Fruit fly (Drosophila melanogaster) whole organism, embryonic: Measurements from ENCODE around the gene CG15742.
A peak's percentile ranks its signal among the peaks of the same experiment; 100 is the strongest.

Experiments
- Blimp-1 ChIP-seq: fragments of 200-800 bp; sonication (Bioruptor generic); optimal IDR thresholded peaks from 3 replicates; lab custom pipeline; 2018; ENCODE audit warnings: missing biosample characterization, missing genetic modification characterization, mild to moderate bottlenecking, moderate library complexity, missing genetic modification reagents
- CG10267 ChIP-seq: fragments of 200-800 bp; sonication (Bioruptor generic); optimal IDR thresholded peaks from 2 replicates; lab custom pipeline; 2018; ENCODE audit warnings: missing biosample characterization, mild to moderate bottlenecking, missing genetic modification characterization, moderate library complexity
- CG10565 ChIP-seq: fragments of 200-800 bp; sonication (Bioruptor generic); optimal IDR thresholded peaks from 3 replicates; lab custom pipeline; 2016; ENCODE audit warnings: missing biosample characterization, mild to moderate bottlenecking, missing genetic modification characterization
- CG10979 ChIP-seq: fragments of 200-800 bp; sonication (Bioruptor generic); optimal IDR thresholded peaks from 2 replicates; lab custom pipeline; 2018; ENCODE audit warnings: missing biosample characterization, mild to moderate bottlenecking, missing genetic modification characterization, moderate library complexity
- CG11696 ChIP-seq: fragments of 200-800 bp; sonication (Bioruptor generic); IDR thresholded peaks from 2 replicates; pipeline ENCODE4 v1.3.6; 2022; ENCODE audit warnings: missing biosample characterization, missing genetic modification characterization
- CG11723 ChIP-seq: fragments of 200-800 bp; sonication (Bioruptor generic); optimal IDR thresholded peaks from 2 replicates; lab custom pipeline; 2017; ENCODE audit warnings: missing biosample characterization, mild to moderate bottlenecking, missing genetic modification characterization
- CG12155 ChIP-seq: fragments of 200-800 bp; sonication (Bioruptor generic); optimal IDR thresholded peaks from 3 replicates; lab custom pipeline; 2016; ENCODE audit warnings: missing biosample characterization, missing genetic modification characterization
- CG12391 ChIP-seq: fragments of 200-800 bp; sonication (Bioruptor generic); optimal IDR thresholded peaks from 3 replicates; lab custom pipeline; 2018; ENCODE audit warnings: missing biosample characterization, mild to moderate bottlenecking, missing genetic modification characterization, moderate library complexity
- CG13624 ChIP-seq: fragments of 200-800 bp; sonication (Bioruptor generic); optimal IDR thresholded peaks from 2 replicates; lab custom pipeline; 2016; ENCODE audit warnings: missing biosample characterization, missing genetic modification characterization
- CG17359 ChIP-seq: fragments of 200-800 bp; sonication (Bioruptor generic); optimal IDR thresholded peaks from 3 replicates; lab custom pipeline; 2018; ENCODE audit warnings: missing biosample characterization, mild to moderate bottlenecking, missing genetic modification characterization, moderate library complexity
- CG18476 ChIP-seq: fragments of 200-800 bp; sonication (Bioruptor generic); optimal IDR thresholded peaks from 2 replicates; lab custom pipeline; 2016; ENCODE audit warnings: missing biosample characterization, mild to moderate bottlenecking, missing genetic modification characterization
- CG31365 ChIP-seq: fragments of 200-800 bp; sonication (Bioruptor generic); optimal IDR thresholded peaks from 2 replicates; lab custom pipeline; 2018; ENCODE audit warnings: missing biosample characterization, mild to moderate bottlenecking, missing genetic modification characterization
- CG34224 ChIP-seq: fragments of 200-800 bp; sonication (Bioruptor generic); IDR thresholded peaks from 3 replicates; pipeline ENCODE4 v1.3.6; 2022; ENCODE audit warnings: missing biosample characterization, missing genetic modification characterization; ENCODE audit not compliant: partially characterized antibody
- CG8388 ChIP-seq: fragments of 200-800 bp; sonication (Bioruptor generic); optimal IDR thresholded peaks from 2 replicates; lab custom pipeline; 2019; ENCODE audit warnings: missing biosample characterization, mild to moderate bottlenecking, missing genetic modification characterization, moderate library complexity
- CG8924 ChIP-seq: fragments of 200-800 bp; optimal IDR thresholded peaks from 3 replicates; lab custom pipeline; 2019; ENCODE audit warnings: missing biosample characterization, mild to moderate bottlenecking, missing genetic modification characterization, moderate library complexity
- Chrac-16 ChIP-seq: fragments of 200-800 bp; sonication (Bioruptor generic); optimal IDR thresholded peaks from 3 replicates; lab custom pipeline; 2016; ENCODE audit warnings: missing biosample characterization, missing genetic modification characterization
- CoRest ChIP-seq: fragments of 200-800 bp; sonication (Bioruptor generic); optimal IDR thresholded peaks from 3 replicates; lab custom pipeline; 2018; ENCODE audit warnings: missing biosample characterization, mild to moderate bottlenecking, missing genetic modification characterization, moderate library complexity
- Dad ChIP-seq: fragments of 200-800 bp; sonication (Bioruptor generic); optimal IDR thresholded peaks from 3 replicates; lab custom pipeline; 2016; ENCODE audit warnings: missing biosample characterization, missing genetic modification characterization
- Dfd ChIP-seq, 2 experiments: fragments of >200 bp; optimal IDR thresholded peaks; 2 replicates each; lab custom pipeline; 2017; ENCODE audit warnings: missing biosample characterization in 2 of 2, missing genetic modification characterization in 2 of 2
- Ets65A ChIP-seq: fragments of 200-800 bp; sonication (Bioruptor generic); peaks from one replicate; lab custom pipeline; 2016; ENCODE audit warnings: missing biosample characterization, missing genetic modification characterization
- Hr78 ChIP-seq, 2 experiments: fragments of 200-800 bp in 1 of 2; fragments of >200 bp in 1 of 2; sonication (Bioruptor generic) in 1 of 2; optimal IDR thresholded peaks; 2 replicates each; lab custom pipeline; 2017 to 2019; ENCODE audit warnings: missing biosample characterization in 2 of 2, missing genetic modification characterization in 2 of 2, mild to moderate bottlenecking in 1 of 2, moderate library complexity in 1 of 2
- Mad ChIP-seq: fragments of 200-800 bp; sonication (Bioruptor generic); optimal IDR thresholded peaks from 2 replicates; lab custom pipeline; 2016; ENCODE audit warnings: missing biosample characterization, missing genetic modification characterization
- Nf-YB ChIP-seq: fragments of 200-800 bp; sonication (Bioruptor generic); optimal IDR thresholded peaks from 3 replicates; lab custom pipeline; 2019; ENCODE audit warnings: missing biosample characterization, mild to moderate bottlenecking, missing genetic modification characterization, moderate library complexity
- Sox100B ChIP-seq: fragments of 200-800 bp; sonication (Bioruptor generic); optimal IDR thresholded peaks from 3 replicates; lab custom pipeline; 2018; ENCODE audit warnings: missing biosample characterization, mild to moderate bottlenecking, missing genetic modification characterization
- Spps ChIP-seq: fragments of 200-800 bp; sonication (Bioruptor generic); optimal IDR thresholded peaks from 2 replicates; lab custom pipeline; 2018; ENCODE audit warnings: missing biosample characterization, mild to moderate bottlenecking, missing genetic modification characterization
- ase ChIP-seq: fragments of 200-800 bp; sonication (Bioruptor generic); IDR thresholded peaks from 3 replicates; pipeline ENCODE4 v1.3.6; 2022; ENCODE audit warnings: missing biosample characterization, missing genetic modification characterization
- bigmax ChIP-seq: fragments of 200-800 bp; sonication (Bioruptor generic); optimal IDR thresholded peaks from 2 replicates; lab custom pipeline; 2018; ENCODE audit warnings: missing biosample characterization, mild to moderate bottlenecking, missing genetic modification characterization
- cato ChIP-seq: fragments of 200-800 bp; sonication (Bioruptor generic); optimal IDR thresholded peaks from 2 replicates; lab custom pipeline; 2016; ENCODE audit warnings: missing biosample characterization, missing genetic modification characterization, borderline replicate concordance
- dysf ChIP-seq: fragments of 200-800 bp; sonication (Bioruptor generic); IDR thresholded peaks from 3 replicates; pipeline ENCODE4 v1.3.6; 2022; ENCODE audit warnings: missing biosample characterization, missing genetic modification characterization
- eve ChIP-seq, 2 experiments: fragments of >200 bp; optimal IDR thresholded peaks; 2 replicates each; lab custom pipeline; 2017; ENCODE audit warnings: missing biosample characterization in 2 of 2, missing genetic modification characterization in 2 of 2
- ftz-f1 ChIP-seq: fragments of 200-800 bp; sonication (Bioruptor generic); optimal IDR thresholded peaks from 2 replicates; lab custom pipeline; 2016; ENCODE audit warnings: missing biosample characterization, missing genetic modification characterization
- gce ChIP-seq: fragments of 200-800 bp; sonication (Bioruptor generic); IDR thresholded peaks from 3 replicates; pipeline ENCODE4 v1.3.6; 2022; ENCODE audit warnings: missing biosample characterization, missing genetic modification characterization
- gsb-n ChIP-seq: fragments of 200-800 bp; sonication (Bioruptor generic); optimal IDR thresholded peaks from 3 replicates; lab custom pipeline; 2018; ENCODE audit warnings: missing biosample characterization, mild to moderate bottlenecking, missing genetic modification characterization
- kah ChIP-seq: fragments of 200-800 bp; sonication (Bioruptor generic); optimal IDR thresholded peaks from 2 replicates; lab custom pipeline; 2018; ENCODE audit warnings: missing biosample characterization, mild to moderate bottlenecking, missing genetic modification characterization
- lbe ChIP-seq: fragments of 200-800 bp; sonication (Bioruptor generic); optimal IDR thresholded peaks from 2 replicates; lab custom pipeline; 2016; ENCODE audit warnings: missing biosample characterization, mild to moderate bottlenecking, missing genetic modification characterization
- lola ChIP-seq, 3 experiments: fragments of >200 bp in 2 of 3; fragments of 200-800 bp in 1 of 3; sonication (Bioruptor generic) in 1 of 3; optimal IDR thresholded peaks; 2 replicates each; lab custom pipeline; 2017 to 2019; ENCODE audit warnings: missing biosample characterization in 3 of 3, missing genetic modification characterization in 3 of 3, mild to moderate bottlenecking in 1 of 3, moderate library complexity in 1 of 3
- maf-S ChIP-seq: fragments of 200-800 bp; sonication (Bioruptor generic); optimal IDR thresholded peaks from 2 replicates; lab custom pipeline; 2016; ENCODE audit warnings: missing biosample characterization, missing genetic modification characterization
- pan ChIP-seq, 4 experiments: fragments of >200 bp in 3 of 4; fragments of 200-800 bp in 1 of 4; sonication (Bioruptor generic) in 1 of 4; optimal IDR thresholded peaks in 3 of 4; IDR thresholded peaks in 1 of 4; 2 replicates each; pipeline versions ENCODE4 v1.3.6 to Lab custom; 2017 to 2022; ENCODE audit warnings: missing biosample characterization in 2 of 4, missing genetic modification characterization in 2 of 4, mixed read lengths in 1 of 4
- phol ChIP-seq: fragments of 200-800 bp; sonication (Bioruptor generic); optimal IDR thresholded peaks from 3 replicates; lab custom pipeline; 2018; ENCODE audit warnings: missing biosample characterization, mild to moderate bottlenecking, missing genetic modification characterization, moderate library complexity
- pum ChIP-seq: fragments of 200-800 bp; sonication (Bioruptor generic); optimal IDR thresholded peaks from 2 replicates; lab custom pipeline; 2016; ENCODE audit warnings: missing biosample characterization, missing genetic modification characterization
- salm ChIP-seq: fragments of 200-800 bp; sonication (Bioruptor generic); optimal IDR thresholded peaks from 2 replicates; lab custom pipeline; 2018; ENCODE audit warnings: missing biosample characterization, mild to moderate bottlenecking, missing genetic modification characterization
- sens ChIP-seq: fragments of 200-800 bp; sonication (Bioruptor generic); peaks from one replicate; lab custom pipeline; 2016; ENCODE audit warnings: missing biosample characterization, missing genetic modification characterization
- so ChIP-seq: fragments of 200-800 bp; sonication (Bioruptor generic); IDR thresholded peaks from 3 replicates; pipeline ENCODE4 v1.3.6; 2022; ENCODE audit warnings: missing biosample characterization, missing genetic modification characterization
- sob ChIP-seq: fragments of 200-800 bp; sonication (Bioruptor generic); IDR thresholded peaks from 2 replicates; pipeline ENCODE4 v1.3.6; 2022; ENCODE audit warnings: missing biosample characterization, missing genetic modification characterization
- sqz ChIP-seq: fragments of 200-800 bp; sonication (Bioruptor generic); optimal IDR thresholded peaks from 3 replicates; lab custom pipeline; 2018; ENCODE audit warnings: missing biosample characterization, mild to moderate bottlenecking, missing genetic modification characterization
- tna ChIP-seq: fragments of 200-800 bp; sonication (Bioruptor generic); IDR thresholded peaks from 2 replicates; pipeline ENCODE4 v1.3.6; 2022; ENCODE audit warnings: missing biosample characterization, missing genetic modification characterization; ENCODE audit not compliant: partially characterized antibody
- vvl ChIP-seq: fragments of 200-800 bp; sonication (Bioruptor generic); IDR thresholded peaks from 2 replicates; pipeline ENCODE4 v1.3.6; 2022; ENCODE audit warnings: missing biosample characterization, missing genetic modification characterization
- wdn ChIP-seq: fragments of 200-800 bp; sonication (Bioruptor generic); IDR thresholded peaks from 2 replicates; pipeline ENCODE4 v1.3.6; 2022; ENCODE audit warnings: missing biosample characterization, missing genetic modification characterization
- z ChIP-seq: fragments of 200-800 bp; sonication (Bioruptor generic); IDR thresholded peaks from 3 replicates; pipeline ENCODE4 v1.3.6; 2022; ENCODE audit warnings: missing biosample characterization, missing genetic modification characterization

Gene CG15742

dm6 chrX:13229217-13229616 is 29.1 kb downstream of the CG15742 start:
- peak; percentile 7 for TF ChIP-seq lbe (GFP tag; lab: Kevin White, UChicago)
- TF ChIP-seq Hr78 (GFP tag; optimal IDR thresholded peaks at IDR 0.05; lab: Kevin White, UChicago): peak in 1 of 2 experiments; percentile 43
- TF ChIP-seq vvl (GFP tag; lab: Robert Waterston, UW): peak; percentile 15; the same call in 1 of the 2 replicates
- peak; percentile 28 for TF ChIP-seq sqz (GFP tag; lab: Kevin White, UChicago)
- TF ChIP-seq bigmax (GFP tag; lab: Kevin White, UChicago): no peak
- TF ChIP-seq Spps (tag; lab: Kevin White, UChicago): no peak
- TF ChIP-seq sens (GFP tag; lab: Kevin White, UChicago): peak; percentile 76
- no peak for TF ChIP-seq kah (GFP tag; lab: Kevin White, UChicago)
- no peak for TF ChIP-seq wdn (GFP tag; lab: Robert Waterston, UW)
- no peak for TF ChIP-seq cato

dm6 chrX:13228208-13228606 is 30.1 kb downstream of the CG15742 start:
- TF ChIP-seq CG8924 (tag; lab: Kevin White, UChicago) (no peak), CG10565 (no peak), so (GFP tag; lab: Robert Waterston, UW) (no peak), Ets65A (GFP tag; lab: Kevin White, UChicago) (no peak), Dad (GFP tag; lab: Kevin White, UChicago) (no peak), eve (GFP tag; optimal IDR thresholded peaks at IDR 0.05; lab: Kevin White, UChicago) (peak in 1 of 2 experiments; percentile 34), CG34224 (GFP tag; lab: Robert Waterston, UW) (no peak), Chrac-16 (GFP tag; lab: Kevin White, UChicago) (no peak), CG31365 (tag; lab: Kevin White, UChicago) (no peak), dysf (GFP tag; lab: Robert Waterston, UW) (no peak), lola (GFP tag; optimal IDR thresholded peaks at IDR 0.05; lab: Kevin White, UChicago) (peak in 1 of 3 experiments; percentile 38), CG10979 (tag; lab: Kevin White, UChicago) (peak; percentile 51), CG12155 (GFP tag; lab: Kevin White, UChicago) (peak; percentile 3), ftz-f1 (GFP tag; lab: Kevin White, UChicago) (no peak), Mad (no peak), z (GFP tag; lab: Robert Waterston, UW) (no peak), gsb-n (tag; lab: Kevin White, UChicago) (peak; percentile 22), maf-S (GFP tag; lab: Kevin White, UChicago) (no peak), pum (no peak), pan (optimal IDR thresholded peaks at IDR 0.05; lab: Kevin White, UChicago) (no peak), pan (GFP tag; optimal IDR thresholded peaks at IDR 0.05 in 1 of 2, IDR thresholded peaks at IDR 0.05 in 1 of 2) (no peak), gce (GFP tag; lab: Robert Waterston, UW) (no peak), Dfd (GFP tag; optimal IDR thresholded peaks at IDR 0.05; lab: Kevin White, UChicago) (no peak), CG8388 (peak; percentile 24), phol (tag; lab: Kevin White, UChicago) (peak; percentile 33), CG18476 (GFP tag; lab: Kevin White, UChicago) (no peak), salm (tag; lab: Kevin White, UChicago) (no peak), CG17359 (tag; lab: Kevin White, UChicago) (peak; percentile 12), CG11723 (GFP tag; lab: Kevin White, UChicago) (no peak), Sox100B (peak; percentile 4), CG12391 (tag; lab: Kevin White, UChicago) (peak; percentile 25), ase (GFP tag; lab: Robert Waterston, UW) (no peak), CG11696 (GFP tag; lab: Robert Waterston, UW) (no peak), CoRest (peak; percentile 16), tna (GFP tag; lab: Robert Waterston, UW) (no peak), CG10267 (peak; percentile 19), Blimp-1 (GFP tag; lab: Kevin White, UChicago) (peak; percentile 39), Nf-YB (GFP tag; lab: Kevin White, UChicago) (no peak), CG13624 (GFP tag; lab: Kevin White, UChicago) (no peak), kah (GFP tag; lab: Kevin White, UChicago) (no peak), sob (GFP tag; lab: Robert Waterston, UW) (no peak)
